Worm (Caenorhabditis elegans) whole organism, young adult: ENCODE results near the gene Y39A1A.10.

Source experiments
- B0035.1 ChIP-seq: sonication (generic microtip); optimal IDR thresholded peaks from 2 replicates; lab custom pipeline; 2016; ENCODE audit warnings: missing genetic modification characterization, mild to moderate bottlenecking, missing compliant biosample characterization, missing genotype, missing genetic modification reagents
- B0336.3 ChIP-seq: fragments of 200-800 bp; sonication (Bioruptor generic); IDR thresholded peaks from 2 replicates; pipeline ENCODE4 v1.3.6; 2022; ENCODE audit warnings: missing genetic modification characterization, missing compliant biosample characterization
- C17E4.6 ChIP-seq: fragments of 200-800 bp; sonication (Bioruptor generic); IDR thresholded peaks from 2 replicates; pipeline ENCODE4 v1.3.6; 2022; ENCODE audit warnings: missing genetic modification reagents, missing genetic modification characterization, missing compliant biosample characterization
- F10E7.11 ChIP-seq: sonication (generic microtip); optimal IDR thresholded peaks from 2 replicates; lab custom pipeline; 2017; ENCODE audit warnings: mild to moderate bottlenecking, missing genetic modification characterization, moderate library complexity, missing compliant biosample characterization
- F33H1.4 ChIP-seq: fragments of 200-800 bp; sonication (Bioruptor generic); IDR thresholded peaks from 2 replicates; pipeline ENCODE4 v1.3.6; 2022; ENCODE audit warnings: missing genetic modification reagents, missing genetic modification characterization, missing compliant biosample characterization
- F49E8.2 ChIP-seq: sonication (generic microtip); optimal IDR thresholded peaks from 3 replicates; lab custom pipeline; 2017; ENCODE audit warnings: missing genetic modification characterization, mild to moderate bottlenecking, missing compliant biosample characterization, antibody characterized with exemption, moderate library complexity; ENCODE audit not compliant: insufficient read depth
- F55B11.4 ChIP-seq: sonication (generic microtip); optimal IDR thresholded peaks from 2 replicates; lab custom pipeline; 2016; ENCODE audit warnings: missing compliant biosample characterization, missing genetic modification characterization, borderline replicate concordance; ENCODE audit not compliant: insufficient read depth
- F57C9.4 ChIP-seq: sonication (generic microtip); optimal IDR thresholded peaks from 2 replicates; lab custom pipeline; 2017; ENCODE audit warnings: mild to moderate bottlenecking, missing genetic modification characterization, missing compliant biosample characterization
- K12H6.12 ChIP-seq: fragments of 200-800 bp; sonication (Bioruptor generic); optimal IDR thresholded peaks from 2 replicates; lab custom pipeline; 2018; ENCODE audit warnings: mild to moderate bottlenecking, missing genetic modification characterization, missing compliant biosample characterization
- T07F8.4 ChIP-seq: sonication (generic microtip); optimal IDR thresholded peaks from 2 replicates; lab custom pipeline; 2016; ENCODE audit warnings: mild to moderate bottlenecking, missing genetic modification characterization, moderate library complexity, missing compliant biosample characterization
- Y53F4B.3 ChIP-seq: fragments of 200-800 bp; sonication (Bioruptor generic); IDR thresholded peaks from 2 replicates; pipeline ENCODE4 v1.3.6; 2022; ENCODE audit warnings: missing genetic modification reagents, missing genetic modification characterization, missing compliant biosample characterization
- Y67H2A.10 ChIP-seq: fragments of 200-800 bp; sonication (Bioruptor generic); conservative IDR thresholded peaks from 2 replicates; pipeline ENCODE4 v1.3.6; 2022; ENCODE audit warnings: missing genetic modification reagents, missing genetic modification characterization, missing compliant biosample characterization
- Y79H2A.3 ChIP-seq: fragments of 200-800 bp; sonication (Bioruptor generic); conservative IDR thresholded peaks from 2 replicates; pipeline ENCODE4 v1.3.6; 2022; ENCODE audit warnings: missing genetic modification reagents, missing genetic modification characterization, missing compliant biosample characterization
- ama-1 ChIP-seq, 3 experiments: fragments of 150-350 bp in 1 of 3; sonication (generic microtip) in 2 of 3; optimal IDR thresholded peaks; 2 replicates each; lab custom pipeline; 2014 to 2018; ENCODE audit warnings: missing biosample characterization in 2 of 3, missing genetic modification characterization in 2 of 3, missing genetic modification reagents in 2 of 3
- aptf-3 ChIP-seq: fragments of 200-800 bp; sonication (Bioruptor generic); IDR thresholded peaks from 2 replicates; pipeline ENCODE4 v1.3.6; 2022; ENCODE audit warnings: missing genetic modification characterization, missing compliant biosample characterization
- athp-1 ChIP-seq: sonication (generic microtip); optimal IDR thresholded peaks from 2 replicates; lab custom pipeline; 2017; ENCODE audit warnings: mild to moderate bottlenecking, missing genetic modification characterization, missing compliant biosample characterization
- ceh-100 ChIP-seq: fragments of 200-800 bp; sonication (Bioruptor generic); IDR thresholded peaks from 2 replicates; pipeline ENCODE4 v1.3.6; 2022; ENCODE audit warnings: missing genetic modification reagents, missing genetic modification characterization, missing compliant biosample characterization
- chd-7 ChIP-seq: sonication (generic microtip); optimal IDR thresholded peaks from 2 replicates; lab custom pipeline; 2016; ENCODE audit warnings: mild to moderate bottlenecking, missing genetic modification characterization, moderate library complexity, missing compliant biosample characterization
- die-1 ChIP-seq: sonication (generic microtip); optimal IDR thresholded peaks from 2 replicates; lab custom pipeline; 2016; ENCODE audit warnings: missing genotype, mild to moderate bottlenecking, missing genetic modification characterization, missing compliant biosample characterization
- dpff-1 ChIP-seq: sonication (generic microtip); optimal IDR thresholded peaks from 2 replicates; lab custom pipeline; 2017; ENCODE audit warnings: mild to moderate bottlenecking, missing genetic modification characterization, missing compliant biosample characterization
- dpl-1 ChIP-seq: fragments of 150-350 bp; optimal IDR thresholded peaks from 2 replicates; lab custom pipeline; 2014; ENCODE audit warnings: missing biosample characterization, missing genetic modification reagents, missing genetic modification characterization
- efl-1 ChIP-seq: fragments of 150-350 bp; optimal IDR thresholded peaks from 2 replicates; lab custom pipeline; 2014; ENCODE audit warnings: missing biosample characterization, missing genetic modification reagents, missing genetic modification characterization
- ets-4 ChIP-seq: fragments of 200-800 bp; sonication (Bioruptor generic); optimal IDR thresholded peaks from 2 replicates; lab custom pipeline; 2018; ENCODE audit warnings: mild to moderate bottlenecking, missing genetic modification characterization, missing compliant biosample characterization
- hrde-1 ChIP-seq: sonication (generic microtip); optimal IDR thresholded peaks from 2 replicates; lab custom pipeline; 2016; ENCODE audit warnings: missing genetic modification characterization, mild to moderate bottlenecking, missing compliant biosample characterization, moderate library complexity, missing genotype, missing genetic modification reagents, borderline replicate concordance
- hsf-1 ChIP-seq: fragments of 200-800 bp; sonication (Bioruptor generic); IDR thresholded peaks from 2 replicates; pipeline ENCODE4 v1.3.6; 2022; ENCODE audit warnings: missing genetic modification reagents, missing genetic modification characterization, missing compliant biosample characterization
- let-607 ChIP-seq, 2 experiments: fragments of 200-800 bp in 1 of 2; sonication (Bioruptor generic) in 1 of 2; sonication (generic microtip) in 1 of 2; optimal IDR thresholded peaks; 2 replicates each; lab custom pipeline; 2016 to 2018; ENCODE audit warnings: mild to moderate bottlenecking in 2 of 2, missing compliant biosample characterization in 2 of 2, missing genetic modification characterization in 2 of 2, moderate library complexity in 2 of 2, missing genotype in 1 of 2
- lin-35 ChIP-seq, 3 experiments: fragments of 150-350 bp in 2 of 3; sonication (generic microtip) in 1 of 3; optimal IDR thresholded peaks; 2 replicates each; lab custom pipeline; 2014 to 2018; ENCODE audit warnings: missing biosample characterization in 3 of 3, missing genetic modification characterization in 3 of 3, missing genetic modification reagents in 3 of 3
- lin-54 ChIP-seq: fragments of 200-800 bp; sonication (Bioruptor generic); optimal IDR thresholded peaks from 2 replicates; lab custom pipeline; 2018; ENCODE audit warnings: mild to moderate bottlenecking, missing genetic modification characterization, missing compliant biosample characterization
- lsl-1 ChIP-seq: fragments of 200-800 bp; sonication (Bioruptor generic); optimal IDR thresholded peaks from 2 replicates; lab custom pipeline; 2018; ENCODE audit warnings: mild to moderate bottlenecking, missing genetic modification characterization, moderate library complexity, missing compliant biosample characterization
- madf-3 ChIP-seq: fragments of 200-800 bp; sonication (Bioruptor generic); IDR thresholded peaks from 2 replicates; pipeline ENCODE4 v1.3.6; 2022; ENCODE audit warnings: missing genetic modification reagents, missing genetic modification characterization, missing compliant biosample characterization
- madf-6 ChIP-seq: fragments of 200-800 bp; sonication (Bioruptor generic); IDR thresholded peaks from 2 replicates; pipeline ENCODE4 v1.3.6; 2022; ENCODE audit warnings: missing genetic modification reagents, missing genetic modification characterization, missing compliant biosample characterization
- mcd-1 ChIP-seq: fragments of 200-800 bp; sonication (Bioruptor generic); IDR thresholded peaks from 2 replicates; pipeline ENCODE4 v1.3.6; 2022; ENCODE audit warnings: missing genetic modification reagents, missing genetic modification characterization, missing compliant biosample characterization
- mes-4 ChIP-seq: sonication (generic microtip); optimal IDR thresholded peaks from 2 replicates; lab custom pipeline; 2016; ENCODE audit warnings: missing genotype, missing genetic modification characterization, missing compliant biosample characterization
- nhr-90 ChIP-seq: sonication (generic microtip); optimal IDR thresholded peaks from 2 replicates; lab custom pipeline; 2016; ENCODE audit warnings: missing genotype, mild to moderate bottlenecking, missing genetic modification characterization, missing compliant biosample characterization
- repo-1 ChIP-seq: sonication (generic microtip); optimal IDR thresholded peaks from 2 replicates; lab custom pipeline; 2017; ENCODE audit warnings: mild to moderate bottlenecking, missing genetic modification characterization, missing compliant biosample characterization
- rpc-1 ChIP-seq, 2 experiments: fragments of 150-350 bp in 1 of 2; sonication (generic microtip) in 1 of 2; optimal IDR thresholded peaks; 2 replicates each; lab custom pipeline; 2014 to 2018; ENCODE audit warnings: missing biosample characterization in 1 of 2, missing genetic modification characterization in 1 of 2, missing genetic modification reagents in 1 of 2, missing genotype in 1 of 2
- sdz-38 ChIP-seq: sonication (generic microtip); optimal IDR thresholded peaks from 2 replicates; lab custom pipeline; 2016; ENCODE audit warnings: missing genotype, missing genetic modification characterization, missing compliant biosample characterization
- sea-2 ChIP-seq: fragments of 200-800 bp; sonication (Bioruptor generic); IDR thresholded peaks from 2 replicates; pipeline ENCODE4 v1.3.6; 2022; ENCODE audit warnings: missing genetic modification characterization, missing compliant biosample characterization
- snpc-1.1 ChIP-seq: sonication (generic microtip); optimal IDR thresholded peaks from 2 replicates; lab custom pipeline; 2017; ENCODE audit warnings: missing genetic modification characterization, mild to moderate bottlenecking, missing compliant biosample characterization, antibody characterized with exemption, moderate library complexity, missing genotype, missing genetic modification reagents; ENCODE audit not compliant: insufficient read depth
- sptf-2 ChIP-seq: fragments of 200-800 bp; sonication (Bioruptor generic); optimal IDR thresholded peaks from 2 replicates; lab custom pipeline; 2018; ENCODE audit warnings: mild to moderate bottlenecking, missing genetic modification characterization, missing compliant biosample characterization
- tbp1 ChIP-seq: fragments of 200-800 bp; sonication (Bioruptor generic); optimal IDR thresholded peaks from 2 replicates; lab custom pipeline; 2018; ENCODE audit warnings: mild to moderate bottlenecking, missing genetic modification characterization, missing compliant biosample characterization
- tbx-9 ChIP-seq: sonication (generic microtip); optimal IDR thresholded peaks from 2 replicates; lab custom pipeline; 2016; ENCODE audit warnings: borderline replicate concordance, missing genetic modification characterization, inconsistent platforms, missing compliant biosample characterization
- zfh-2 ChIP-seq: fragments of 200-800 bp; sonication (Bioruptor generic); conservative IDR thresholded peaks from 2 replicates; pipeline ENCODE4 v1.3.6; 2022; ENCODE audit warnings: missing genetic modification reagents, missing genetic modification characterization, missing compliant biosample characterization
- ztf-18 ChIP-seq: sonication (generic microtip); optimal IDR thresholded peaks from 2 replicates; lab custom pipeline; 2016; ENCODE audit warnings: missing genotype, mild to moderate bottlenecking, missing genetic modification characterization, missing compliant biosample characterization
- ztf-26 ChIP-seq: sonication (generic microtip); optimal IDR thresholded peaks from 2 replicates; lab custom pipeline; 2017; ENCODE audit warnings: missing genetic modification characterization, missing compliant biosample characterization
- ztf-6 ChIP-seq: fragments of 200-800 bp; sonication (Bioruptor generic); IDR thresholded peaks from 2 replicates; pipeline ENCODE4 v1.3.6; 2022; ENCODE audit warnings: missing genetic modification reagents, missing genetic modification characterization, missing compliant biosample characterization

Gene Y39A1A.10

DNA sequence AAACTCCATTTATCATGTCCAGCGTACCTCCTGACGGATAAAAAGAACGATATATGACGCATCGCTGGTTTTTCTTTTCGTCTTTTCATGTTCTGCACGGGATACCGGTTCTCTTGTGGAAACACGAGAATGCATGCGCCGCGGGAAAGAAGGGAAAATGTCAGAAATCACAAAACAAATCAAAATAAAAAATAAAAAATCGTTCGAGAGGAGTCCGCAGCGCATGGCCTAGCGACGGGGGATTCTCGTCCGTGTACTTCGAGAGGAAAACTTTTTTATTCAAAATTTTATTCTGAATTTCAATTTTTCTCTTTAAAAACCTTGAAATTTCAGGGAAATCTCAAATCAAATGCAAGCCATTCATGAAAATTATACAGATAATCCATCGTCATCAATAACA, 11.3 kb upstream of the Y39A1A.10 start, which contains the start of the genes lron-10 and hpr-9 (continued):
- TF ChIP-seq dpff-1 (tag; lab: Kevin White, UChicago), result no peak
- TF ChIP-seq Y53F4B.3 (GFP tag; lab: Robert Waterston, UW), result no peak
- no peak for TF ChIP-seq hsf-1 (GFP tag; lab: Robert Waterston, UW)
- TF ChIP-seq ztf-6, result 0 out of 2 replicates have a peak, but pooled peaks have one; percentile 27
- TF ChIP-seq F55B11.4, result no peak
- 0 out of 2 replicates have a peak, but pooled peaks have one; percentile 31 for TF ChIP-seq sea-2 (GFP tag; lab: Robert Waterston, UW)
- peak; percentile 23; the same call in 1 of the 2 replicates for TF ChIP-seq ceh-100 (GFP tag; lab: Robert Waterston, UW)
- peak; percentile 54 for TF ChIP-seq tbp1
- TF ChIP-seq tbx-9 (tag; lab: Kevin White, UChicago), result no peak
- TF ChIP-seq K12H6.12 (tag; lab: Kevin White, UChicago), result peak; percentile 71
- peak; percentile 20 to 68 for TF ChIP-seq let-607 (tag; optimal IDR thresholded peaks at IDR 0.05; lab: Kevin White, UChicago)
- TF ChIP-seq sdz-38, result no peak
- no peak for TF ChIP-seq Y79H2A.3 (GFP tag; lab: Robert Waterston, UW)

DNA sequence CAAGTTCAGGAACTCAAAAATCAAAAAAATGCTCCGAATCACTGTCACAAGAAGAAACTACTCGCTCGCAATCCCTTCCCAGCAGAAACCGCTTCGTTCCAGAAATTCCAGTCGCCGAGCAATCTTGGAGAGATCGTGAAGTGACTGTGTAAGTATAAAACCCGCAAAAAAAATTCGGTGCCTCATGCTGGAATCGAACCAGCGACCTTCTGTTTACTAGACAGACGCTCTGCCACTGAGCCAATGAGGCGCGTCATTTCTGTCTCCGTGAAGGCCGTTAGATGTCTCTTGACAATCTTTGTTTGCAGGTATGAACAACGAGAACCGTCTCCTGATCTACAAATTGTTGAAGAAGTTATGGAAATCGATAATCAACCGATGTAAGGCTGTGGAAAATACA, 8.0 kb upstream of the Y39A1A.10 start:
- peak; percentile 76 for TF ChIP-seq ztf-18 (tag; lab: Kevin White, UChicago)
- TF ChIP-seq F49E8.2 (tag; lab: Kevin White, UChicago), result peak; percentile 73
- TF ChIP-seq die-1 (tag; lab: Kevin White, UChicago), result peak; percentile 75
- peak; percentile 75 for TF ChIP-seq nhr-90 (tag; lab: Kevin White, UChicago)
- TF ChIP-seq mes-4 (tag; lab: Kevin White, UChicago), result no peak
- TF ChIP-seq lin-35 (GFP tag; optimal IDR thresholded peaks at IDR 0.05; lab: Kevin White, UChicago), result peak in 1 of 3 experiments; percentile 41
- TF ChIP-seq sptf-2 (GFP tag; lab: Kevin White, UChicago), result peak; percentile 85
- peak; percentile 51 for TF ChIP-seq F10E7.11 (tag; lab: Kevin White, UChicago)
- TF ChIP-seq ztf-6, result no peak
- peak; percentile 70 for TF ChIP-seq athp-1
- peak; percentile 71 for TF ChIP-seq rpc-1 (optimal IDR thresholded peaks at IDR 0.05; lab: Kevin White, UChicago)
- TF ChIP-seq rpc-1 (tag; optimal IDR thresholded peaks at IDR 0.05; lab: Kevin White, UChicago), result peak; percentile 85
- peak; percentile 31 for TF ChIP-seq F33H1.4 (GFP tag; lab: Robert Waterston, UW)
- TF ChIP-seq Y67H2A.10 (GFP tag; lab: Robert Waterston, UW), result no peak
- TF ChIP-seq T07F8.4 (tag; lab: Kevin White, UChicago), result peak; percentile 70
- TF ChIP-seq B0035.1 (tag; lab: Kevin White, UChicago), result peak; percentile 19
- peak; percentile 77 for TF ChIP-seq madf-6 (GFP tag; lab: Robert Waterston, UW)
- peak; percentile 5 for TF ChIP-seq efl-1 (GFP tag; lab: Kevin White, UChicago)
- TF ChIP-seq mcd-1 (GFP tag; lab: Robert Waterston, UW), result peak; percentile 60
- TF ChIP-seq C17E4.6 (GFP tag; lab: Robert Waterston, UW), result no peak
- TF ChIP-seq ama-1 (optimal IDR thresholded peaks at IDR 0.05; lab: Kevin White, UChicago), result no peak
- TF ChIP-seq ama-1 (GFP tag; optimal IDR thresholded peaks at IDR 0.05; lab: Kevin White, UChicago), result peak; percentile 68 to 78
- peak; percentile 99 for TF ChIP-seq tbp1
- TF ChIP-seq B0336.3, result peak; percentile 31; the same call in 1 of the 2 replicates
- TF ChIP-seq dpl-1 (GFP tag; lab: Kevin White, UChicago), result no peak
- peak; percentile 45 for TF ChIP-seq lin-54
- TF ChIP-seq ztf-26 (tag; lab: Kevin White, UChicago), result peak; percentile 53
- TF ChIP-seq sea-2 (GFP tag; lab: Robert Waterston, UW), result no peak
- no peak for TF ChIP-seq F57C9.4 (tag; lab: Kevin White, UChicago)
- peak; percentile 51 for TF ChIP-seq chd-7 (tag; lab: Kevin White, UChicago)
- peak; percentile 55; the same call in 1 of the 2 replicates for TF ChIP-seq zfh-2 (GFP tag; lab: Robert Waterston, UW)
- peak; percentile 83 for TF ChIP-seq madf-3 (GFP tag; lab: Robert Waterston, UW)
- TF ChIP-seq lsl-1 (GFP tag; lab: Kevin White, UChicago), result peak; percentile 57
- no peak for TF ChIP-seq ets-4 (GFP tag; lab: Kevin White, UChicago)
- TF ChIP-seq aptf-3 (GFP tag; lab: Robert Waterston, UW), result 0 out of 2 replicates have a peak, but pooled peaks have one; percentile 68
- TF ChIP-seq repo-1 (tag; lab: Kevin White, UChicago), result peak; percentile 18
- TF ChIP-seq snpc-1.1 (tag; lab: Kevin White, UChicago), result peak; percentile 50
- TF ChIP-seq hrde-1 (tag; lab: Kevin White, UChicago), result peak; percentile 62
